Fruit fly (Drosophila melanogaster): Measurements from ENCODE around the gene Polr3D.

dm6 chr3L:18083994-18084393, 25.4 kb downstream of the Polr3D start:
- no peak for TF ChIP-seq Myc (optimal IDR thresholded peaks at IDR 0.05)
- no peak for TF ChIP-seq insv (optimal IDR thresholded peaks at IDR 0.05)
- no peak for TF ChIP-seq psq (optimal IDR thresholded peaks at IDR 0.05)
- TF ChIP-seq ttk (optimal IDR thresholded peaks at IDR 0.05), result no peak

Data from Kc167 (cell line).